Worm (Caenorhabditis elegans) whole organism, L1 larva: ENCODE data around the gene F14D7.8.
"Not testable (repeated sequence)": the region's sequence is repeated elsewhere in the genome, so short reads cannot be mapped to it uniquely, and the experiment has no call there.

Experiments used
- C04F5.9 ChIP-seq: sonication (generic microtip); optimal IDR thresholded peaks from 2 replicates; lab custom pipeline; 2016; ENCODE audit warnings: missing genetic modification characterization, missing compliant biosample characterization
- alr-1 ChIP-seq: fragments of 200-800 bp; sonication (Bioruptor generic); optimal IDR thresholded peaks from 2 replicates; lab custom pipeline; 2018; ENCODE audit warnings: borderline replicate concordance, mild to moderate bottlenecking, missing genetic modification characterization, missing compliant biosample characterization
- ama-1 ChIP-seq: fragments of 150-350 bp; optimal IDR thresholded peaks from 2 replicates; lab custom pipeline; 2014
- ceh-8 ChIP-seq: fragments of 200-800 bp; sonication (Bioruptor generic); optimal IDR thresholded peaks from 2 replicates; lab custom pipeline; 2018; ENCODE audit warnings: mild to moderate bottlenecking, missing genetic modification characterization, moderate library complexity, missing compliant biosample characterization
- ceh-82 ChIP-seq, 3 experiments: fragments of 150-350 bp in 1 of 3; sonication (generic microtip) in 2 of 3; optimal IDR thresholded peaks; 2 replicates each; lab custom pipeline; 2014 to 2017; ENCODE audit warnings: missing biosample characterization in 3 of 3, missing genetic modification characterization in 3 of 3
- ceh-90 ChIP-seq: sonication (generic microtip); optimal IDR thresholded peaks from 2 replicates; lab custom pipeline; 2016; ENCODE audit warnings: missing genetic modification characterization, missing compliant biosample characterization
- elt-2 ChIP-seq: sonication (generic microtip); optimal IDR thresholded peaks from 2 replicates; lab custom pipeline; 2016; ENCODE audit warnings: missing genetic modification characterization, mild to moderate bottlenecking, inconsistent platforms, missing compliant biosample characterization, missing genetic modification reagents
- fkh-10 ChIP-seq: sonication (generic microtip); optimal IDR thresholded peaks from 2 replicates; lab custom pipeline; 2017; ENCODE audit warnings: missing biosample characterization, missing genetic modification reagents, missing genetic modification characterization
- hlh-4 ChIP-seq: sonication (generic microtip); optimal IDR thresholded peaks from 2 replicates; lab custom pipeline; 2016; ENCODE audit warnings: mild to moderate bottlenecking, missing genetic modification characterization, missing compliant biosample characterization
- hpl-2 ChIP-seq: fragments of 150-350 bp; optimal IDR thresholded peaks from 2 replicates; lab custom pipeline; 2014; ENCODE audit warnings: missing biosample characterization, missing genetic modification reagents, missing genetic modification characterization
- isw-1 ChIP-seq: fragments of 200-800 bp; sonication (Bioruptor generic); IDR thresholded peaks from 2 replicates; pipeline ENCODE4 v1.3.6; 2022; ENCODE audit warnings: missing genetic modification characterization, missing compliant biosample characterization
- lin-14 ChIP-seq: fragments of 200-800 bp; sonication (Bioruptor generic); optimal IDR thresholded peaks from 2 replicates; lab custom pipeline; 2018; ENCODE audit warnings: mild to moderate bottlenecking, missing genetic modification characterization, moderate library complexity, missing compliant biosample characterization
- lin-15B ChIP-seq: fragments of 150-350 bp; sonication (generic microtip); optimal IDR thresholded peaks from 3 replicates; lab custom pipeline; 2014; ENCODE audit warnings: missing biosample characterization, missing genetic modification characterization
- lin-35 ChIP-seq, 2 experiments: fragments of 150-350 bp; optimal IDR thresholded peaks; 2 replicates each; lab custom pipeline; 2014; ENCODE audit warnings: missing biosample characterization in 2 of 2, missing genetic modification characterization in 2 of 2, missing genetic modification reagents in 2 of 2
- lin-39 ChIP-seq: fragments of 150-350 bp; optimal IDR thresholded peaks from 2 replicates; lab custom pipeline; 2014; ENCODE audit warnings: missing biosample characterization, missing genetic modification reagents, missing genetic modification characterization
- lsy-2 ChIP-seq, 2 experiments: fragments of 150-350 bp; optimal IDR thresholded peaks; 2 replicates each; lab custom pipeline; 2014; ENCODE audit warnings: missing biosample characterization in 2 of 2, missing genetic modification characterization in 2 of 2
- mab-9 ChIP-seq: fragments of 200-800 bp; sonication (Bioruptor generic); IDR thresholded peaks from 2 replicates; pipeline ENCODE4 v1.3.6; 2022; ENCODE audit warnings: missing genetic modification reagents, missing genetic modification characterization, missing compliant biosample characterization
- mdl-1 ChIP-seq, 2 experiments: fragments of 150-350 bp; optimal IDR thresholded peaks; 2 replicates each; lab custom pipeline; 2014 to 2017; ENCODE audit warnings: missing biosample characterization in 2 of 2, missing genetic modification characterization in 2 of 2, inconsistent platforms in 1 of 2
- nhr-19 ChIP-seq: fragments of 200-800 bp; sonication (Bioruptor generic); conservative IDR thresholded peaks from 2 replicates; pipeline ENCODE4 v1.3.6; 2022; ENCODE audit warnings: missing genetic modification characterization, missing compliant biosample characterization
- nhr-76 ChIP-seq: sonication (generic microtip); optimal IDR thresholded peaks from 2 replicates; lab custom pipeline; 2017; ENCODE audit warnings: missing biosample characterization, missing genetic modification characterization
- nhr-77 ChIP-seq: fragments of 150-350 bp; optimal IDR thresholded peaks from 2 replicates; lab custom pipeline; 2014; ENCODE audit warnings: missing biosample characterization, missing genetic modification characterization
- nhr-85 ChIP-seq: sonication (generic microtip); peaks from one replicate; lab custom pipeline; 2016; ENCODE audit warnings: missing genetic modification characterization, inconsistent platforms, missing compliant biosample characterization
- pag-3 ChIP-seq: sonication (generic microtip); optimal IDR thresholded peaks from 2 replicates; lab custom pipeline; 2017; ENCODE audit warnings: missing genetic modification characterization, mild to moderate bottlenecking, missing compliant biosample characterization, antibody characterized with exemption, borderline replicate concordance; ENCODE audit not compliant: insufficient read depth
- pqm-1 ChIP-seq: sonication (generic microtip); optimal IDR thresholded peaks from 3 replicates; lab custom pipeline; 2017; ENCODE audit warnings: missing biosample characterization, missing genetic modification characterization
- skn-1 ChIP-seq: fragments of 150-350 bp; optimal IDR thresholded peaks from 2 replicates; lab custom pipeline; 2014; ENCODE audit warnings: missing biosample characterization, missing genetic modification characterization
- snpc-4 ChIP-seq: fragments of 150-350 bp; optimal IDR thresholded peaks from 2 replicates; lab custom pipeline; 2014; ENCODE audit warnings: missing biosample characterization, missing genetic modification characterization
- sptf-1 ChIP-seq: fragments of 150-350 bp; optimal IDR thresholded peaks from 2 replicates; lab custom pipeline; 2014; ENCODE audit warnings: missing biosample characterization, missing genetic modification characterization
- sup-37 ChIP-seq: fragments of 200-800 bp; sonication (Bioruptor generic); optimal IDR thresholded peaks from 2 replicates; lab custom pipeline; 2018; ENCODE audit warnings: mild to moderate bottlenecking, missing genetic modification characterization, missing compliant biosample characterization
- swsn-7 ChIP-seq: sonication (generic microtip); optimal IDR thresholded peaks from 2 replicates; lab custom pipeline; 2016; ENCODE audit warnings: missing genetic modification characterization, missing compliant biosample characterization
- tbx-2 ChIP-seq: sonication (generic microtip); optimal IDR thresholded peaks from 2 replicates; lab custom pipeline; 2016; ENCODE audit warnings: missing genetic modification characterization, missing compliant biosample characterization
- tlp-1 ChIP-seq: fragments of 150-350 bp; optimal IDR thresholded peaks from 2 replicates; lab custom pipeline; 2014; ENCODE audit warnings: missing biosample characterization, missing genetic modification characterization
- unc-62 ChIP-seq: fragments of 150-350 bp; optimal IDR thresholded peaks from 2 replicates; lab custom pipeline; 2014; ENCODE audit warnings: missing biosample characterization, missing genetic modification reagents, missing genetic modification characterization
- unc-98 ChIP-seq: fragments of 200-800 bp; sonication (Bioruptor generic); IDR thresholded peaks from 2 replicates; pipeline ENCODE4 v1.3.6; 2022; ENCODE audit warnings: missing genetic modification characterization, missing compliant biosample characterization
- xbp-1 ChIP-seq: sonication (generic microtip); optimal IDR thresholded peaks from 2 replicates; lab custom pipeline; 2016; ENCODE audit warnings: missing genetic modification characterization, missing compliant biosample characterization
- ztf-11 ChIP-seq, 2 experiments: sonication (generic microtip); optimal IDR thresholded peaks; 2 replicates each; lab custom pipeline; 2016 to 2017; ENCODE audit warnings: missing genetic modification characterization in 2 of 2, missing biosample characterization in 1 of 2, missing compliant biosample characterization in 1 of 2

Gene F14D7.8

DNA sequence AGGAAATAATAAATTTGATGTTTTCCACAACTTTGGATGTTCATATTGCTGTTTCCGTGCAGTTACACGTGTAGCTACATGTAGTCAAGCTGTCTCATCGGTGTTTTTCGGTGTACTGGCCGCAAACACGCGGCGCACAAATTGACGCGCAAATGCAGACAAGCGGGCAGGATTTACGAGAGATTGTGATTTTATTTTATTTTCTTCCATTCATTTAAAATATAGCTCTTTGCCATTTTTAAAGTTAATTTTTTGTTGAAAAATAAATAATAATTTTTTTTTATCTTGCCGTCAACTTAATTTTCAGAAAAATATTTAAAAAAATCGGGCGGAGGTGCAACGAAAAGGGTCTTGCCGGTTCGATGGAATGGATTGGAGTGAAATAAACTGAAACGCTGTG lies 38.3 kb downstream of the F14D7.8 start, which contains the start of gene F40G12.7:
TSS of gene F40G12.7 (plus strand) at position 301 of the 400 bp plus-strand sequence.
- not testable (repeated sequence) for TF ChIP-seq alr-1 (tag; lab: Kevin White, UChicago); nhr-19; snpc-4 (tag; lab: Kevin White, UChicago)
- TF ChIP-seq, all 84 proteins: peak for 0; not testable (repeated sequence) for 84

DNA sequence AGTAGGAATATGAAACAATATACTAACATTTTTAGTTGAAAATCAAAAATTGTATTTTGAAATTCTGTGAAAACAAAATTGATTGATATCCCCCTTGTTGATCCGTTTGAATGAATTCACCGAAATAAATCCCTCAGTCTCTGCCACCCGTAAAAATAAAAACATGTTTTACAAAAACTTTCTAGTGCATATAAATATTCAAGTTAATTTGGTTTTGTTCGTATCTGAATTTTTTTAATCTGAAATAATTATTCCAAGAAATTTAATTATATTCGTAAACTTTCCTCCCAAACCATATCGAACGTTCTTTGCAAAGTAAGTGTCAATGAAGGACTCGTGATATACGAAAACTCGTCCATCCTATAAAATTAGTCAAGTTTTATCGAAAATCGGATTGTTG lies 39.6 kb downstream of the F14D7.8 start, which contains the start of gene F40G12.6:
TSS of gene F40G12.6 (minus strand) at position 101 of the 400 bp plus-strand sequence.
- TF ChIP-seq ceh-90 (no peak), nhr-77 (tag; lab: Kevin White, UChicago) (no peak), isw-1 (GFP tag; lab: Robert Waterston, UW) (no peak), nhr-19 (no peak), swsn-7 (tag; lab: Kevin White, UChicago) (no peak), ztf-11 (tag; optimal IDR thresholded peaks at IDR 0.05; lab: Kevin White, UChicago) (no peak), unc-62 (GFP tag; lab: Kevin White, UChicago) (no peak), hpl-2 (GFP tag; lab: Kevin White, UChicago) (no peak), C04F5.9 (tag; lab: Kevin White, UChicago) (no peak), nhr-85 (tag; lab: Kevin White, UChicago) (no peak), unc-98 (GFP tag; lab: Robert Waterston, UW) (no peak), tlp-1 (no peak), nhr-76 (tag; lab: Kevin White, UChicago) (no peak), lin-14 (GFP tag; lab: Kevin White, UChicago) (no peak), sptf-1 (tag; lab: Kevin White, UChicago) (no peak)

ce11 chrV:14270729-14271128 lies 41.9 kb downstream of the F14D7.8 start, which contains the start of gene F40G12.5:
TSS of gene F40G12.5 (minus strand) at chrV:14270829.
- no peak for TF ChIP-seq skn-1 (tag; lab: Kevin White, UChicago)
- no peak for TF ChIP-seq isw-1 (GFP tag; lab: Robert Waterston, UW)
- no peak for TF ChIP-seq mab-9 (GFP tag; lab: Robert Waterston, UW)
- no peak for TF ChIP-seq tbx-2 (tag; lab: Kevin White, UChicago)
- TF ChIP-seq lsy-2 (tag; optimal IDR thresholded peaks at IDR 0.05; lab: Kevin White, UChicago), result no peak

DNA sequence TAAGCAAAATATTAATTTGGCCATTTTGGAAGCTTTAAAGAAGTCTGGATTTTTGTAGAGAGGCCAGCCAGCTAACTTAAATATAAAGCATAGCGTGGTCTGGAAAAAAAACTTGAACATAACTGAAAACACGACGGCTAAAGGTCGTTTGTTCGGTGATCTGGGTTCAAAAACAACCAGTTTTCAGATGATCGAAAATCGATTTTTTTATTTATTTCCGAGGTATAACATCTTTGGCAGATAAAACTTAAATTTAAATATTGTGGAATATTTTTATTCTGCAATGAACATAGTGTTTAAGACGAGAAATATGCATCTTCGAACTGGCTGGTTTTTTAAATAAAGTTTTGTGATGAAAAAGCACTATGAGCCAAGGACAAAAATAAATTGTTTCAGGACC lies 44.0 kb downstream of the F14D7.8 start, which contains the start of gene F40G12.4:
TSS of gene F40G12.4 (minus strand) at position 101 of the 400 bp plus-strand sequence.
- TF ChIP-seq lin-15B (tag; lab: Kevin White, UChicago) (no peak), ama-1 (no peak), tbx-2 (tag; lab: Kevin White, UChicago) (no peak), mdl-1 (tag; optimal IDR thresholded peaks at IDR 0.05; lab: Kevin White, UChicago) (no peak), nhr-19 (no peak), lin-35 (GFP tag; optimal IDR thresholded peaks at IDR 0.05; lab: Kevin White, UChicago) (no peak), ztf-11 (tag; optimal IDR thresholded peaks at IDR 0.05; lab: Kevin White, UChicago) (no peak), pqm-1 (no peak), ceh-90 (no peak), ceh-82 (tag; optimal IDR thresholded peaks at IDR 0.05; lab: Kevin White, UChicago) (no peak), fkh-10 (GFP tag; lab: Kevin White, UChicago) (no peak), hlh-4 (tag; lab: Kevin White, UChicago) (no peak), sup-37 (no peak), pag-3 (tag; lab: Kevin White, UChicago) (no peak)

DNA sequence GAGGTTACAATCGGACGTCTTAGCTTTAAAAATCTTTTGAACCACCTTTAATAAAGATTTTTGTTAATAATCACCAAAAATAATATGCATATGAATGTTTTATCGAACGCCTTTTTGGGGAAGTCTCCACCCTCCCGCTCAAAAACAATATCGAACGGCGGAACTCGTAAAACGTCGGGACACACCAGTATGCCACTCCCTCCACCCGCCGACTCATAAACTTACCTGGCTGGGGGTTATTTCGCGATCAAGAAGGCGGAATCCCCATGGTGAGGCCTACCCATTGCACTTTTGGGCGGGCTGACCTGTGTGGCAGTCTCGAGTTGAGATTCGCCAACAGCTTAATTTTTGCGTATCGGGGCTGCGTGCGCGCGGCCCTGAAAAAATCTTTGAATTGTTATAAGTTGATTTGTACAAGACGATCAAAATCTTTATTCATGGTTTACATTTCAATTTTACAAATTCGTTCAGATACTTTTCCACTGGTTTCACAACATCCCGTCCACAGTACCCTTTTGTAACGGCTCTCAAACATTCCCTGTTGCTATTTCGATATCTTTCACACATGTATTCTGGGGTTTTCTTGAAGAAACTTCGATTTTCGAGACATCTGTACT lies 45.2 kb downstream of the F14D7.8 start:
- TF ChIP-seq lin-39 (tag; lab: Kevin White, UChicago) (no peak), xbp-1 (tag; lab: Kevin White, UChicago) (no peak), ceh-8 (GFP tag; lab: Kevin White, UChicago) (no peak), elt-2 (no peak), nhr-76 (tag; lab: Kevin White, UChicago) (no peak), skn-1 (tag; lab: Kevin White, UChicago) (no peak)
